Worm (Caenorhabditis elegans): ENCODE results near the gene nlp-33.

nlp-33 gene

ce11 chrV:11123817-11124337, 23.3 kb upstream of the nlp-33 start, which contains the start of the genes atp-5 and lmtr-3 (continued):
- peak; percentile 68 for TF ChIP-seq snpc-1.3 (tag; optimal IDR thresholded peaks at IDR 0.05; ENCODE audit: insufficient read depth)

DNA sequence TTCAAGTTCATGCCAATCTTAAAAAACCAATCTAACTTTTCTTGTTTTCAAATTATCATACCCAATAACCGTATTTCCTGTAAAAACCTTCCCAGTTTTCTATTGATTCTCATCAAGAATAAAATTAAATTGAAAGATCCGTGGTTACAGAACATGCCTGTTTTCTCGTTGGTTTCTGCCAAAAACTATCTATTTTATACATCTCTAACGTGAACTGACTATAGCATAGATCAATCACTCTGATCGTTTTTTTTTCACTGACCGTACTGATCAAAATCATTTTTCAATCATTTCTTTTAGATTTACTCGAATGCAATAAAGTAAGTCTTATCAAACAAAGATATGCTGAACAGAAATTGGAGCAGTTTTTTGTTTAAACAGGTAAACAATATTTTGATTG, 22.2 kb upstream of the nlp-33 start, which contains the start of gene C06H2.2:
TSS of gene C06H2.2 (plus strand) at position 301 of the 400 bp plus-strand sequence.
- TF ChIP-seq egl-44 (GFP tag; IDR thresholded peaks at IDR 0.05): no peak
- TF ChIP-seq B0336.3 (GFP tag; IDR thresholded peaks at IDR 0.05): no peak
- TF ChIP-seq D2030.7 (GFP tag; IDR thresholded peaks at IDR 0.05): no peak
- TF ChIP-seq sdz-38 (tag; optimal IDR thresholded peaks at IDR 0.05): no peak
- no peak for TF ChIP-seq repo-1 (tag; optimal IDR thresholded peaks at IDR 0.05)

- TF ChIP-seq repo-1 (tag; optimal IDR thresholded peaks at IDR 0.05) (no peak), ztf-26 (tag; optimal IDR thresholded peaks at IDR 0.05) (no peak), unc-62 (GFP tag; optimal IDR thresholded peaks at IDR 0.05) (no peak), lin-40 (tag; optimal IDR thresholded peaks at IDR 0.05) (no peak), nhr-179 (tag; optimal IDR thresholded peaks at IDR 0.05) (no peak), dpl-1 (GFP tag; optimal IDR thresholded peaks at IDR 0.05) (no peak), madf-6 (GFP tag; IDR thresholded peaks at IDR 0.05) (no peak)
Measured at ce11 chrV:11127197-11127596, 19.9 kb upstream of the nlp-33 start, which contains the start of gene jmjd-5. TSS of gene jmjd-5 (plus strand) at chrV:11127497.

- TF ChIP-seq hlh-26 (GFP tag; conservative IDR thresholded peaks at IDR 0.05): no peak
- TF ChIP-seq K12H6.12 (tag; optimal IDR thresholded peaks at IDR 0.05): no peak
- no peak for TF ChIP-seq nhr-179 (tag; optimal IDR thresholded peaks at IDR 0.05)
- no peak for TF ChIP-seq repo-1 (tag; optimal IDR thresholded peaks at IDR 0.05)
- TF ChIP-seq hlh-12 (tag; optimal IDR thresholded peaks at IDR 0.05): no peak
- TF ChIP-seq aptf-2 (GFP tag; conservative IDR thresholded peaks at IDR 0.05): no peak
- no peak for TF ChIP-seq egl-44 (GFP tag; IDR thresholded peaks at IDR 0.05)
- no peak for TF ChIP-seq Y56A3A.18 (GFP tag; IDR thresholded peaks at IDR 0.05)
Measured at ce11 chrV:11131801-11132200, 15.3 kb upstream of the nlp-33 start.

DNA sequence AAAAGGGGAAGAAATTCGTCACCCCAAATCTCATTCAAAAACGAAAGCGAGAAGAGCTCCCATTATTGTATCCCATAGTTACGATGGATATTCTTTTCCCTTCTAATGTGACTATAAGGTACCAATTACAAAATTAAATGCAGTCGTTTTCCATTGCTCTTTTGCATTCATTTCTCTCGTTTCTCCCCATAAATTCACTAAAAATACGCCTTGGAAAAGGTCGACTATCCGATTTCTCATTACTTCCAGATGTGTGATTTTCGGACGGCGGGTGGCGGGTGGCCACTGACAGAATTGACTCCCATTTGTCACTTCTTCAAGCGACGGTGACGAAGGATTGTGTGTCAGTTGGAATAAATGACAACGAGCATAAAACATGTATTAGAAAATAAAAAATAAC, 13.6 kb upstream of the nlp-33 start:
- TF ChIP-seq lin-26 (GFP tag; IDR thresholded peaks at IDR 0.05) (no peak), egl-44 (GFP tag; IDR thresholded peaks at IDR 0.05) (no peak), F33H1.4 (GFP tag; IDR thresholded peaks at IDR 0.05) (no peak)

DNA sequence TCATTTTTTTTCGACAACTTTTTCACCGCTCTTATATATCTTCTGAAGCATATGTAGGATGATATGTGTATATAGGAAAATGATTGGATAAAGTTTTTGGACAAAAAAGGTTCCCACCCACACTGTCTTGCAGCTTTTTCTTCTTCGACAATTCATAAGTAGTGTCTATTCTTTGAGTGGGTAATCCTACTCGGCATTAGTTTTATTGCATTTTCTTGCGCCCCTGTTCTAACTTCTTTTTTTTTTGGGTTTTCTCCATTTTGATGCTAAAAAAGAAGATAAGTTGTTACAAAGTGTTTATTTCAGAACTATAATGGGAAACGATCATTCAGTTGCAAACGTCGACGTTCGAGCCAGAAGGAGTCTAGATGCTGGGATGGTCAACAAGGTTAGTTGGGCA, 12.8 kb upstream of the nlp-33 start, which contains the start of gene glb-3:
TSS of gene glb-3 (plus strand) at position 301 of the 400 bp plus-strand sequence.
- no peak for TF ChIP-seq akir-1 (GFP tag; optimal IDR thresholded peaks at IDR 0.05)
- no peak for TF ChIP-seq Y56A3A.18 (GFP tag; IDR thresholded peaks at IDR 0.05)
- no peak for TF ChIP-seq hlh-12 (tag; optimal IDR thresholded peaks at IDR 0.05)
- no peak for TF ChIP-seq him-1 (tag; optimal IDR thresholded peaks at IDR 0.05)

ce11 chrV:11140326-11140725, 6.8 kb upstream of the nlp-33 start:
- TF ChIP-seq nhr-80 (tag; optimal IDR thresholded peaks at IDR 0.05): peak; percentile 44
- no peak for TF ChIP-seq ceh-91 (GFP tag; IDR thresholded peaks at IDR 0.05)
- TF ChIP-seq mel-28 (tag; optimal IDR thresholded peaks at IDR 0.05; ENCODE audit: borderline replicate concordance): no peak
- no peak for TF ChIP-seq cebp-2 (GFP tag; IDR thresholded peaks at IDR 0.05)
- peak; percentile 47 for TF ChIP-seq attf-5 (GFP tag; optimal IDR thresholded peaks at IDR 0.05)
- peak; percentile 19; the same call in 1 of the 2 replicates for TF ChIP-seq hmg-1.2 (GFP tag; IDR thresholded peaks at IDR 0.05)

All from whole organism, young adult.